Worm (Caenorhabditis elegans) whole organism, early embryonic: Measurements from ENCODE around the gene egl-13.

Source experiments
- ceh-13 ChIP-seq: fragments of 200-800 bp; sonication (Bioruptor generic); optimal IDR thresholded peaks from 2 replicates; lab custom pipeline; 2018; ENCODE audit warnings: mild to moderate bottlenecking, missing genetic modification characterization, missing compliant biosample characterization
- flt-1 ChIP-seq: fragments of 200-800 bp; sonication (Bioruptor generic); IDR thresholded peaks from 2 replicates; pipeline ENCODE4 v1.3.6; 2022; ENCODE audit warnings: missing genetic modification characterization, missing compliant biosample characterization

DNA sequence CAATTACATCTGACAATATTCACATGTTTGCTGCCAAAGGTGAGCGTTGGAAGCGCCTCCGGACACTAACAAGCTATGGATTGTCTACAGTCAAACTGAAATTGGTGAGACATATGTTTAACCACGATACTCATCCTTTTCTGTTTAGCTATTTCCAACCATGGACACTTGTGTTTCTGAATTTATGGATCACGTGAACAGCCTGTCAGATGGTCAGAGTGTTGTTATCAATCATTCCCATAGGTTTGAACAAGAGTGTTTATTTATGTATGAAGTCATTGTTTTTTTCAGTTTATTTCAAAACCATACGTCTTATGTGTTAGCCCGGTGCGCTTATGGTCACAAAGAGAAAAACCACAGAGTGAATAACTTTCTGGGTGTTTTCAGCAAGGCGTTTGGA lies 51.7 kb downstream of the egl-13 start:
- TF ChIP-seq flt-1 (GFP tag; lab: Robert Waterston, UW) (no peak), ceh-13 (GFP tag; lab: Kevin White, UChicago) (no peak)
